Fruit fly (Drosophila melanogaster) whole organism, prepupa: ENCODE results near the gene arx.

Source experiments
- CG16779 ChIP-seq: fragments of 200-800 bp; sonication (Bioruptor generic); optimal IDR thresholded peaks from 3 replicates; lab custom pipeline; 2017; ENCODE audit warnings: missing biosample characterization, mild to moderate bottlenecking, missing genetic modification characterization
- Eip93F ChIP-seq: fragments of 200-800 bp; sonication (Bioruptor generic); optimal IDR thresholded peaks from 2 replicates; lab custom pipeline; 2016; ENCODE audit warnings: missing biosample characterization, mild to moderate bottlenecking, missing genetic modification characterization
- Hr39 ChIP-seq: fragments of 200-800 bp; sonication (Bioruptor generic); optimal IDR thresholded peaks from 2 replicates; lab custom pipeline; 2016; ENCODE audit warnings: missing biosample characterization, missing genetic modification characterization

- TF ChIP-seq Eip93F (GFP tag; lab: Kevin White, UChicago) (no peak), Hr39 (no peak), CG16779 (tag; lab: Kevin White, UChicago) (no peak)
Observed at dm6 chr3L:18945938-18946337, 44.6 kb upstream of the arx start, which contains the start of gene CG32204.
